Worm (Caenorhabditis elegans) whole organism, L4 larva: ENCODE results near the gene C37H5.5.

Experiments
- D1046.2 ChIP-seq: fragments of 200-800 bp; sonication (Bioruptor generic); IDR thresholded peaks from 2 replicates; pipeline ENCODE4 v1.3.6; 2022; ENCODE audit warnings: missing genetic modification characterization, missing compliant biosample characterization
- R02D3.7 ChIP-seq: fragments of 150-350 bp; sonication (generic microtip); optimal IDR thresholded peaks from 3 replicates; lab custom pipeline; 2014; ENCODE audit warnings: missing biosample characterization, missing genetic modification characterization
- Y48G9A.11 ChIP-seq: fragments of 200-800 bp; sonication (Bioruptor generic); IDR thresholded peaks from 2 replicates; pipeline ENCODE4 v1.3.6; 2022; ENCODE audit warnings: missing genetic modification reagents, missing genetic modification characterization, missing compliant biosample characterization
- Y5F2A.4 ChIP-seq: fragments of 200-800 bp; sonication (Bioruptor generic); optimal IDR thresholded peaks from 2 replicates; lab custom pipeline; 2018; ENCODE audit warnings: mild to moderate bottlenecking, missing genetic modification characterization, missing compliant biosample characterization
- Y75B8A.6 ChIP-seq: fragments of 200-800 bp; sonication (Bioruptor generic); IDR thresholded peaks from 2 replicates; pipeline ENCODE4 v1.3.6; 2022; ENCODE audit warnings: missing genetic modification reagents, missing genetic modification characterization, missing compliant biosample characterization
- ama-1 ChIP-seq: fragments of 150-350 bp; optimal IDR thresholded peaks from 2 replicates; lab custom pipeline; 2014; ENCODE audit warnings: inconsistent platforms, mixed read lengths
- ceh-32 ChIP-seq: sonication (generic microtip); optimal IDR thresholded peaks from 2 replicates; lab custom pipeline; 2016; ENCODE audit warnings: mild to moderate bottlenecking, missing genetic modification characterization, missing compliant biosample characterization; ENCODE audit not compliant: poor library complexity
- ceh-44 ChIP-seq: fragments of 200-800 bp; sonication (Bioruptor generic); IDR thresholded peaks from 2 replicates; pipeline ENCODE4 v1.3.6; 2022; ENCODE audit warnings: missing genetic modification reagents, missing genetic modification characterization, missing compliant biosample characterization
- ces-1 ChIP-seq: fragments of 150-350 bp; sonication (generic microtip); optimal IDR thresholded peaks from 4 replicates; lab custom pipeline; 2014; ENCODE audit warnings: missing biosample characterization, missing genetic modification reagents, missing genetic modification characterization
- daf-12 ChIP-seq: fragments of 150-350 bp; optimal IDR thresholded peaks from 2 replicates; lab custom pipeline; 2014; ENCODE audit warnings: missing biosample characterization, missing genetic modification reagents, missing genetic modification characterization
- daf-16 ChIP-seq, 3 experiments: sonication (generic microtip); optimal IDR thresholded peaks; 2 replicates each; lab custom pipeline; 2016 to 2017; ENCODE audit warnings: missing genetic modification characterization in 3 of 3, missing genetic modification reagents in 3 of 3, mild to moderate bottlenecking in 2 of 3, missing compliant biosample characterization in 2 of 3, missing biosample characterization in 1 of 3, moderate library complexity in 1 of 3
- daf-19 ChIP-seq: fragments of 200-800 bp; sonication (Bioruptor generic); conservative IDR thresholded peaks from 2 replicates; pipeline ENCODE4 v1.3.6; 2022; ENCODE audit warnings: missing genetic modification characterization, missing compliant biosample characterization
- daf-8 ChIP-seq: fragments of 200-800 bp; sonication (Bioruptor generic); IDR thresholded peaks from 2 replicates; pipeline ENCODE4 v1.3.6; 2022; ENCODE audit warnings: missing genetic modification characterization, missing compliant biosample characterization
- dmd-8 ChIP-seq: fragments of 200-800 bp; sonication (Bioruptor generic); IDR thresholded peaks from 2 replicates; pipeline ENCODE4 v1.3.6; 2022; ENCODE audit warnings: missing genetic modification characterization, missing compliant biosample characterization
- dmd-9 ChIP-seq: fragments of 200-800 bp; sonication (Bioruptor generic); IDR thresholded peaks from 2 replicates; pipeline ENCODE4 v1.3.6; 2022; ENCODE audit warnings: missing genetic modification reagents, missing genetic modification characterization, missing compliant biosample characterization
- dpl-1 ChIP-seq: fragments of 150-350 bp; optimal IDR thresholded peaks from 2 replicates; lab custom pipeline; 2014; ENCODE audit warnings: missing biosample characterization, missing genetic modification reagents, missing genetic modification characterization
- duxl-1 ChIP-seq: sonication (generic microtip); optimal IDR thresholded peaks from 2 replicates; lab custom pipeline; 2016; ENCODE audit warnings: mild to moderate bottlenecking, missing genetic modification characterization, moderate library complexity, missing compliant biosample characterization; ENCODE audit not compliant: poor library complexity
- dve-1 ChIP-seq: sonication (generic microtip); optimal IDR thresholded peaks from 2 replicates; lab custom pipeline; 2017; ENCODE audit warnings: antibody characterized with exemption, mild to moderate bottlenecking, missing genetic modification characterization, missing compliant biosample characterization; ENCODE audit not compliant: insufficient read depth
- egl-27 ChIP-seq: sonication (generic microtip); optimal IDR thresholded peaks from 3 replicates; lab custom pipeline; 2017; ENCODE audit warnings: missing biosample characterization, missing genetic modification reagents, missing genetic modification characterization
- hif-1 ChIP-seq, 2 experiments: sonication (generic microtip); optimal IDR thresholded peaks; 2 replicates each; lab custom pipeline; 2016 to 2017; ENCODE audit warnings: missing compliant biosample characterization in 2 of 2, missing genetic modification characterization in 2 of 2, missing genetic modification reagents in 2 of 2, missing genotype in 2 of 2, mild to moderate bottlenecking in 1 of 2
- hlh-11 ChIP-seq: fragments of 200-800 bp; sonication (Bioruptor generic); optimal IDR thresholded peaks from 2 replicates; lab custom pipeline; 2018; ENCODE audit warnings: mild to moderate bottlenecking, missing genetic modification characterization, missing compliant biosample characterization
- hlh-30 ChIP-seq: sonication (generic microtip); optimal IDR thresholded peaks from 2 replicates; lab custom pipeline; 2017; ENCODE audit warnings: antibody characterized with exemption, mild to moderate bottlenecking, missing genetic modification characterization, missing compliant biosample characterization; ENCODE audit not compliant: insufficient read depth
- lin-1 ChIP-seq: fragments of 200-800 bp; sonication (Bioruptor generic); IDR thresholded peaks from 2 replicates; pipeline ENCODE4 v1.3.6; 2022; ENCODE audit warnings: missing genetic modification reagents, missing genetic modification characterization, missing compliant biosample characterization
- lir-3 ChIP-seq: sonication (generic microtip); optimal IDR thresholded peaks from 2 replicates; lab custom pipeline; 2016; ENCODE audit warnings: mild to moderate bottlenecking, missing genetic modification characterization, missing compliant biosample characterization
- madf-9 ChIP-seq: fragments of 200-800 bp; sonication (Bioruptor generic); conservative IDR thresholded peaks from 2 replicates; pipeline ENCODE4 v1.3.6; 2022; ENCODE audit warnings: missing genetic modification reagents, missing genetic modification characterization, missing compliant biosample characterization
- mdt-29 ChIP-seq: fragments of 200-800 bp; sonication (Bioruptor generic); IDR thresholded peaks from 2 replicates; pipeline ENCODE4 v1.3.6; 2022; ENCODE audit warnings: missing genetic modification reagents, missing genetic modification characterization, missing compliant biosample characterization
- mes-2 ChIP-seq: sonication (generic microtip); optimal IDR thresholded peaks from 2 replicates; lab custom pipeline; 2016; ENCODE audit warnings: missing genotype, mild to moderate bottlenecking, missing genetic modification characterization, missing compliant biosample characterization; ENCODE audit not compliant: poor library complexity, severe bottlenecking
- mxl-2 ChIP-seq: fragments of 200-800 bp; sonication (Bioruptor generic); conservative IDR thresholded peaks from 2 replicates; pipeline ENCODE4 v1.3.6; 2022; ENCODE audit warnings: missing genetic modification reagents, missing genetic modification characterization, missing compliant biosample characterization
- nhr-10 ChIP-seq: fragments of 150-350 bp; optimal IDR thresholded peaks from 2 replicates; lab custom pipeline; 2014; ENCODE audit warnings: missing biosample characterization, missing genetic modification characterization
- nhr-11 ChIP-seq: fragments of 150-350 bp; optimal IDR thresholded peaks from 2 replicates; lab custom pipeline; 2014; ENCODE audit warnings: missing biosample characterization, missing genetic modification characterization
- nhr-111 ChIP-seq: fragments of 200-800 bp; sonication (Bioruptor generic); optimal IDR thresholded peaks from 2 replicates; lab custom pipeline; 2018; ENCODE audit warnings: mild to moderate bottlenecking, missing genetic modification characterization, missing compliant biosample characterization
- nhr-237 ChIP-seq: sonication (generic microtip); optimal IDR thresholded peaks from 2 replicates; lab custom pipeline; 2017; ENCODE audit warnings: missing biosample characterization, missing genetic modification characterization
- nhr-28 ChIP-seq: fragments of 150-350 bp; optimal IDR thresholded peaks from 2 replicates; lab custom pipeline; 2014; ENCODE audit warnings: missing biosample characterization, missing genetic modification characterization
- nhr-41 ChIP-seq: fragments of 200-800 bp; sonication (Bioruptor generic); IDR thresholded peaks from 2 replicates; pipeline ENCODE4 v1.3.6; 2022; ENCODE audit warnings: missing genetic modification reagents, missing genetic modification characterization, missing compliant biosample characterization
- set-16 ChIP-seq: fragments of 200-800 bp; sonication (Bioruptor generic); IDR thresholded peaks from 2 replicates; pipeline ENCODE4 v1.3.6; 2022; ENCODE audit warnings: missing genetic modification reagents, missing genetic modification characterization, missing compliant biosample characterization
- snpc-1.2 ChIP-seq: fragments of 200-800 bp; sonication (Bioruptor generic); IDR thresholded peaks from 2 replicates; pipeline ENCODE4 v1.3.6; 2022; ENCODE audit warnings: missing genetic modification reagents, missing genetic modification characterization, missing compliant biosample characterization
- ztf-11 ChIP-seq: fragments of 150-350 bp; optimal IDR thresholded peaks from 2 replicates; lab custom pipeline; 2014; ENCODE audit warnings: missing biosample characterization, missing genetic modification characterization

C37H5.5 gene

DNA sequence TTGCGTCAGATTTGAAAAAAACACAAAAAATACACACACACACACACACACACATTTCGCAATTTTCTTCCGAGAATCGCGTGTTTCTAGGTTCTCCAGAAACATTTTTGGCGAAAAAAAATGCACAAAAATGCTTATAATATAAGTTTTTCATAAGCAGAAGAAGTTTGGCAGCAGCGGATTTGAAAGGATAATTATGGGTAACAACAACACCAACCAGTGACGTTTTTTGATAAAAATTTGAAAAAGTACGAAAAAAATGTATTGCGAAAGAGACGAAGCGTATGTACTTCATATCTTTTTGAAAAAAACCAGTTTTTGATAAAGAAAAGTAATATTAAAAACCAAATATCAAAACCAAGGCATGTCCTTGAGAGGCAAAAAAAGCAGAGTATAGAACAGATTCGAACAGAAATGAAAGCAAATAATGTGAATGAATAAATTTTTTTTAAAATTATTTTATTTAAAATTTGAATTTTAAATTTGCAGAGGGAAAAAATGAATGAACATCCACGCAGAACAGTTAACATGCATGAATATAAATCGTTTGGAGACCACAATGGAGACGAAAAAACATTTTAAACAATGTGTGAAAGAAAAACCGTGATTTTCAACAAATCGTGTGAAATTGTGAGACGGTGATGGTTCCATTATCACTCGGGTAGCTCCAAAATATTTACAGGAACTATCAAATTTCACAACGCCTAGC lies 3.3 kb upstream of the C37H5.5 start (continued):
- TF ChIP-seq daf-8 (GFP tag; lab: Robert Waterston, UW) = no peak
- peak; percentile 3 for TF ChIP-seq dpl-1 (GFP tag; lab: Kevin White, UChicago)
- no peak for TF ChIP-seq nhr-41 (GFP tag; lab: Robert Waterston, UW)
- no peak for TF ChIP-seq nhr-10 (tag; lab: Kevin White, UChicago)
- TF ChIP-seq mes-2 = peak; percentile 9
- TF ChIP-seq dve-1 (tag; lab: Kevin White, UChicago) = peak; percentile 60
- peak; percentile 4 to 16 for TF ChIP-seq daf-16 (GFP tag; optimal IDR thresholded peaks at IDR 0.05; lab: Kevin White, UChicago)
- TF ChIP-seq daf-16 (tag; optimal IDR thresholded peaks at IDR 0.05; lab: Kevin White, UChicago) = peak; percentile 50
- TF ChIP-seq snpc-1.2 (GFP tag; lab: Robert Waterston, UW) = peak; percentile 20; the same call in 1 of the 2 replicates
- peak; percentile 30; the same call in 1 of the 2 replicates for TF ChIP-seq lin-1 (GFP tag; lab: Robert Waterston, UW)
- TF ChIP-seq mxl-2 (GFP tag; lab: Robert Waterston, UW) = no peak
- peak; percentile 36 for TF ChIP-seq nhr-111 (GFP tag; lab: Kevin White, UChicago)
- no peak for TF ChIP-seq D1046.2 (GFP tag; lab: Robert Waterston, UW)
- no peak for TF ChIP-seq R02D3.7
- 0 out of 2 replicates have a peak, but pooled peaks have one; percentile 50 for TF ChIP-seq Y75B8A.6
- no peak for TF ChIP-seq set-16 (GFP tag; lab: Robert Waterston, UW)
- peak; percentile 34 for TF ChIP-seq hlh-30
- TF ChIP-seq nhr-11 (tag; lab: Kevin White, UChicago) = no peak
- no peak for TF ChIP-seq ceh-32 (tag; lab: Kevin White, UChicago)
- no peak for TF ChIP-seq daf-12 (tag; lab: Kevin White, UChicago)
- TF ChIP-seq Y48G9A.11 = 0 out of 2 replicates have a peak, but pooled peaks have one; percentile 24
- peak; percentile 10 for TF ChIP-seq lir-3 (tag; lab: Kevin White, UChicago)
- no peak for TF ChIP-seq ces-1 (GFP tag; lab: Kevin White, UChicago)
- peak; percentile 54 for TF ChIP-seq ama-1
- TF ChIP-seq nhr-237 (tag; lab: Kevin White, UChicago) = no peak
- no peak for TF ChIP-seq madf-9
- peak; percentile 67; the same call in 1 of the 2 replicates for TF ChIP-seq mdt-29
- TF ChIP-seq dmd-9 (GFP tag; lab: Robert Waterston, UW) = no peak
- TF ChIP-seq, all 104 proteins: peak for 46

DNA sequence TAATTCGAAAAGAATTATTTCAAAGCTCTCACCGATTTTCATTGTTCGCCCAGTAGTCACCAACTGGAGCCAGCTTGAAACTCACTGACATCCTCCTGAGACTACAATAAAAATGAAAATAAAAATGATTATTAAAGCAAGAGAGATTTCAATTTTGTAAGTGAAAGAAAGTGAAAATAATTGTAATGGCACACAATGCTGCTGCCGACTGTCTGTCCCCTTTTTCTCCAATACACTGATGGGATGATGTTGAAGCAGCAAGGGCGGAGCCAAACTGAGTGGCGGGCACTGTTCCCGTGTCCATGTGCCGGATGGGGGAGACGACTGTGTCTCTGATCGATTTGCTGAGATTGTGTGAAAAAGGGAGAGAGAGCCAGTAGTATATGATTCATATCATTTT lies 7.1 kb downstream of the C37H5.5 start, which contains the start of gene C37H5.14:
Gene C37H5.14 (minus strand): TSS at position 101 of the 400 bp plus-strand sequence.
- TF ChIP-seq ztf-11 (tag; lab: Kevin White, UChicago) (no peak), Y75B8A.6 (no peak), dmd-9 (GFP tag; lab: Robert Waterston, UW) (no peak), hlh-11 (tag; lab: Kevin White, UChicago) (no peak), duxl-1 (tag; lab: Kevin White, UChicago) (no peak), ceh-44 (no peak), daf-8 (GFP tag; lab: Robert Waterston, UW) (no peak), Y5F2A.4 (GFP tag; lab: Kevin White, UChicago) (no peak), dmd-8 (no peak), daf-19 (GFP tag; lab: Robert Waterston, UW) (no peak), nhr-28 (tag; lab: Kevin White, UChicago) (no peak), hif-1 (tag; optimal IDR thresholded peaks at IDR 0.05; lab: Kevin White, UChicago) (no peak), hlh-30 (no peak), egl-27 (no peak)
